Fruit fly (Drosophila melanogaster): ENCODE measurements around the gene CG12362.

- TF ChIP-seq psq (optimal IDR thresholded peaks at IDR 0.05) (no peak), Sin3A (optimal IDR thresholded peaks at IDR 0.05) (no peak)
Measured at dm6 chr3L:10449725-10450124, 37.1 kb downstream of the CG12362 start.
